Worm (Caenorhabditis elegans) whole organism, early embryonic: ENCODE measurements around the gene C30G12.2.

Experiments
- B0310.2 ChIP-seq: sonication (generic microtip); optimal IDR thresholded peaks from 2 replicates; lab custom pipeline; 2016; ENCODE audit warnings: mild to moderate bottlenecking, missing genetic modification characterization, missing compliant biosample characterization
- F13C5.2 ChIP-seq: sonication (generic microtip); optimal IDR thresholded peaks from 2 replicates; lab custom pipeline; 2017; ENCODE audit warnings: mild to moderate bottlenecking, missing genetic modification characterization, inconsistent platforms, missing compliant biosample characterization
- aly-1 ChIP-seq: sonication (generic microtip); optimal IDR thresholded peaks from 2 replicates; lab custom pipeline; 2016; ENCODE audit warnings: missing genetic modification characterization, missing compliant biosample characterization
- ama-1 ChIP-seq: fragments of 150-350 bp; optimal IDR thresholded peaks from 2 replicates; lab custom pipeline; 2014
- ceh-13 ChIP-seq: fragments of 200-800 bp; sonication (Bioruptor generic); optimal IDR thresholded peaks from 2 replicates; lab custom pipeline; 2018; ENCODE audit warnings: mild to moderate bottlenecking, missing genetic modification characterization, missing compliant biosample characterization
- ceh-36 ChIP-seq: sonication (generic microtip); optimal IDR thresholded peaks from 2 replicates; lab custom pipeline; 2016; ENCODE audit warnings: missing genetic modification characterization, inconsistent platforms, missing compliant biosample characterization
- ets-7 ChIP-seq: sonication (generic microtip); optimal IDR thresholded peaks from 2 replicates; lab custom pipeline; 2016; ENCODE audit warnings: missing genotype, missing genetic modification characterization, missing compliant biosample characterization
- flt-1 ChIP-seq: fragments of 200-800 bp; sonication (Bioruptor generic); IDR thresholded peaks from 2 replicates; pipeline ENCODE4 v1.3.6; 2022; ENCODE audit warnings: missing genetic modification characterization, missing compliant biosample characterization
- hmbx-1 ChIP-seq: sonication (generic microtip); optimal IDR thresholded peaks from 2 replicates; lab custom pipeline; 2016; ENCODE audit warnings: mild to moderate bottlenecking, missing genetic modification characterization, missing compliant biosample characterization
- hmg-4 ChIP-seq: fragments of 200-800 bp; sonication (Bioruptor generic); optimal IDR thresholded peaks from 2 replicates; lab custom pipeline; 2018; ENCODE audit warnings: mild to moderate bottlenecking, missing genetic modification characterization, missing compliant biosample characterization
- hnd-1 ChIP-seq: sonication (generic microtip); optimal IDR thresholded peaks from 2 replicates; lab custom pipeline; 2016; ENCODE audit warnings: missing genetic modification characterization, missing compliant biosample characterization
- pes-1 ChIP-seq: fragments of 200-800 bp; sonication (Bioruptor generic); IDR thresholded peaks from 2 replicates; pipeline ENCODE4 v1.3.6; 2022; ENCODE audit warnings: missing genetic modification reagents, missing genetic modification characterization, missing compliant biosample characterization
- scrt-1 ChIP-seq: fragments of 200-800 bp; sonication (Bioruptor generic); IDR thresholded peaks from 2 replicates; pipeline ENCODE4 v1.3.6; 2022; ENCODE audit warnings: missing genetic modification characterization, missing compliant biosample characterization
- sea-1 ChIP-seq: fragments of 200-800 bp; sonication (Bioruptor generic); conservative IDR thresholded peaks from 2 replicates; pipeline ENCODE4 v1.3.6; 2022; ENCODE audit warnings: missing genetic modification characterization, missing compliant biosample characterization
- tbx-11 ChIP-seq: fragments of 200-800 bp; sonication (Bioruptor generic); IDR thresholded peaks from 2 replicates; pipeline ENCODE4 v1.3.6; 2022; ENCODE audit warnings: missing genetic modification characterization, missing compliant biosample characterization
- tbx-37 ChIP-seq: fragments of 200-800 bp; sonication (Bioruptor generic); conservative IDR thresholded peaks from 2 replicates; pipeline ENCODE4 v1.3.6; 2022; ENCODE audit warnings: missing genetic modification reagents, missing genetic modification characterization, missing compliant biosample characterization
- tra-4 ChIP-seq: sonication (generic microtip); optimal IDR thresholded peaks from 2 replicates; lab custom pipeline; 2017; ENCODE audit warnings: missing genetic modification characterization, missing compliant biosample characterization

The C30G12.2 gene

DNA sequence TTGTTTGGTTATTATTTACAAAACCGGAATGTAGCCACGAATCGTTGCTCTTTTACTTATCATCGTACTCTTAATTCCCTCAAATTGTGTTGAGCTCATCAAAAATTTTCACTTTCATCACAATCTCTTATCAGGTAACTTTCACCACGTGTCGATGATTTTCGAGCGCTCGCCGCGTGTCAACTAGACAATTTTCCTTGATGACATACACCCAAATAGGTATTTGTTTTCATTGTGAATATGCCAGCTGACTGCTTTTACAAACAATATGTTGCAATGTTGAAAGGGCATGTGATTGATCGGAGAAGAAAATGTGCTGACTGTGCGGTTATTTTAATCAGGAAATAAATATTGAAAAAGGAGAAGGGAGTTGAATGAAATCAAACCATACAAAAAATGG is 25.6 kb upstream of the C30G12.2 start:
- TF ChIP-seq hmg-4 (GFP tag; lab: Kevin White, UChicago) (no peak), flt-1 (no peak), hmbx-1 (tag; lab: Kevin White, UChicago) (no peak), ets-7 (tag; lab: Kevin White, UChicago) (no peak), tbx-37 (no peak), ceh-36 (no peak), pes-1 (GFP tag; lab: Robert Waterston, UW) (no peak)

DNA sequence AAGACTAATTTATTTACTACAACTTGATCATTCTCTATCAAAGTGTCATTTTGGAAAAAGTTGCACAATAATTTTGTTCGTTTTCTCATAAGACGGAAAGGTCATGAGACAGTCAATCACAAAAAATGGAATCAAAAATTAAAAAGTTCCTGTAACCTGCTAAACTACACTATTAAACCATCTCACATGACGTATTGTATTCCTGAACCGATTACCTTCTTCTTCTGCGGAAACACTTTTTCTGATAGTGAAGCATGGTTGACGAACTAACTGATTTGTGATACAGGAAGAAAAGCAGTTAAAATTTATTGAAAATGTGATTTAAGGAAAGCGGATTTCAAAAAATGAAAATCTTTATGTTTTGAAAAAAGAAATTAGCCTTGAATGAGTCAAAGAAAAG is 20.4 kb upstream of the C30G12.2 start:
- TF ChIP-seq sea-1 (GFP tag; lab: Robert Waterston, UW) = no peak
- TF ChIP-seq ets-7 (tag; lab: Kevin White, UChicago) = no peak
- no peak for TF ChIP-seq hmg-4 (GFP tag; lab: Kevin White, UChicago)
- no peak for TF ChIP-seq ceh-13 (GFP tag; lab: Kevin White, UChicago)
- TF ChIP-seq ceh-36 = no peak
- TF ChIP-seq pes-1 (GFP tag; lab: Robert Waterston, UW) = no peak
- no peak for TF ChIP-seq flt-1
- TF ChIP-seq tbx-37 = no peak
- no peak for TF ChIP-seq hnd-1 (tag; lab: Kevin White, UChicago)
- no peak for TF ChIP-seq F13C5.2 (tag; lab: Kevin White, UChicago)
- no peak for TF ChIP-seq hmbx-1 (tag; lab: Kevin White, UChicago)
- no peak for TF ChIP-seq aly-1 (tag; lab: Kevin White, UChicago)
- no peak for TF ChIP-seq scrt-1
- no peak for TF ChIP-seq tra-4 (tag; lab: Kevin White, UChicago)
- TF ChIP-seq tbx-11 (GFP tag; lab: Robert Waterston, UW) = no peak
- no peak for TF ChIP-seq ama-1 (lab: Kevin White, UChicago)
- TF ChIP-seq B0310.2 (tag; lab: Kevin White, UChicago) = no peak

DNA sequence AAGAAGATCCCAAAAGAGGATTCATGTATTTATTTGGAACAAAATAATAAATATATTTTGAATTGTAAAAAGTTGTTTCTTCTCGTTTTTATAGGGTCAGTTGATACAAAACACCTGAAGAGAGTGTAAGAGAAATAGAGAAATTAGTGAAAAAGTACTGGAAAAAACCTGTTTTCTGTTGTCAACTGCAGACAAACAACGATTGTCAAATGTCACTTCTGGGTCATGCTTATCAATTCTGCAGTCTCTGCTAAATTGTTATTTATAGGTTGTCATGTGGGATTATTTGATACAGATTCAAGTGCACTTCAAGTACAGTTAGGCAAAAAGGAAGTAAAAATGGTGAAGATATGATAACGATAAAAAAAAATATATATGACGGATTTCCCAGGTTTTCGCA is 17.7 kb upstream of the C30G12.2 start:
- TF ChIP-seq B0310.2 (tag; lab: Kevin White, UChicago) = no peak
- no peak for TF ChIP-seq hmbx-1 (tag; lab: Kevin White, UChicago)
- TF ChIP-seq sea-1 (GFP tag; lab: Robert Waterston, UW) = no peak
- no peak for TF ChIP-seq pes-1 (GFP tag; lab: Robert Waterston, UW)
- TF ChIP-seq hmg-4 (GFP tag; lab: Kevin White, UChicago) = no peak
- TF ChIP-seq F13C5.2 (tag; lab: Kevin White, UChicago) = no peak
- TF ChIP-seq hnd-1 (tag; lab: Kevin White, UChicago) = no peak
- no peak for TF ChIP-seq aly-1 (tag; lab: Kevin White, UChicago)
- no peak for TF ChIP-seq tbx-37
- no peak for TF ChIP-seq tbx-11 (GFP tag; lab: Robert Waterston, UW)
- no peak for TF ChIP-seq tra-4 (tag; lab: Kevin White, UChicago)
- no peak for TF ChIP-seq ets-7 (tag; lab: Kevin White, UChicago)

DNA sequence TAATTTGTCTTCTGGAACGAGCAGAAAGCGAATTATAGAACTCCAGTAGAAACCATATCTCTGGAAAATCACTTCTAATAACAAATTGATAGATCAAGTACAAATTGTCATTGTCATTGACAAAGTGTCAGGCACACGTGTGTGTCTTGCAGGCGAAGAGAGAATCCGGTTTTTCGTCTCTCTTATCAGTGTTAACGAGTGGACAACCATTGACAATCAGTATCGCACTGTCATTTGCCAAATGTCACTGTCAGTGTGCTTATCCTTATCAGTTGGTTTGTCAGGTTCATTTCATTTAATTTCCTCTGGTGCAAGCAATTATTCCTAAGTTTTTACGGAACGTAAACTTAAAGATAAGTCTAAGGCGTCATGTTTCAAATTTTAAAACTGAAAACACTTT is 16.7 kb upstream of the C30G12.2 start:
- TF ChIP-seq F13C5.2 (tag; lab: Kevin White, UChicago) (no peak), flt-1 (no peak), pes-1 (GFP tag; lab: Robert Waterston, UW) (no peak), ama-1 (lab: Kevin White, UChicago) (no peak), hmg-4 (GFP tag; lab: Kevin White, UChicago) (no peak), aly-1 (tag; lab: Kevin White, UChicago) (no peak), hmbx-1 (tag; lab: Kevin White, UChicago) (no peak), scrt-1 (no peak)

DNA sequence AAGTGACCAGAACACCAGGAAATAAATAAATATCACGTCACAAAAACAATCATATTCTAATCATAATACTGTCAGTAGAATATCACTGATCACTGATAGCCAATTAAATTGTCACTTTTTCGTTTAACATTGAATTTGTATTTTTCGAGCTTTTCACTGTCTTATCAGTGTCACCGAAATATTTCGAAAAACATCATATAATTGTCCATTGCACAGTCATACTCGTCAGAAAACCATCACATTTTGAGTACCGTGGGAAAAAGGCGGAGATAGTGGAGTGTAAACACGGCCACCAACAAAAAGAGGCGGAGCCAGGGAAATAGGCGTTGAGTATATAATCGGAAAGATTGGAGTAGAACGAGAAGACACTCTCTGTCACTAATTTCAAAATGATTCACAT is 13.0 kb upstream of the C30G12.2 start:
- TF ChIP-seq pes-1 (GFP tag; lab: Robert Waterston, UW) = no peak

DNA sequence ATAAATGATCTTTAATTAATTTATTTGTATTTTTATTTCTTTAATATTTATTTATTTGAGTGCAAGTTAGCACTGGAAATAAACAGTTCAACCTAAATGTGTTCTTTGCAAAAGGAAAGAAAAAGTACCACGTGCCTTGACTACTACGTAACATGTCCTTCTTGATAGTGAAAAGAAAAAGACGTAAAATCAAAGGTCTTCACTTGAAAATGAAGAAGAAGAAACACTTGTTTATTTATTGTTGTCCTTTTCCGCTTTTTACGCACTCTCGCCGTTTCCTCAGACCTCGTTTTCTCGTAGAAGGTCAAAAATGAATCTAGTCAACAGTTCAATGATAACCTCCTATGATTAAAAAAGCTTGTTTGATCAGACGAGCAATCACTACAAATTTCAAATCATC is 12.3 kb upstream of the C30G12.2 start:
- TF ChIP-seq tra-4 (tag; lab: Kevin White, UChicago) (no peak), ceh-13 (GFP tag; lab: Kevin White, UChicago) (no peak), ceh-36 (no peak)

DNA sequence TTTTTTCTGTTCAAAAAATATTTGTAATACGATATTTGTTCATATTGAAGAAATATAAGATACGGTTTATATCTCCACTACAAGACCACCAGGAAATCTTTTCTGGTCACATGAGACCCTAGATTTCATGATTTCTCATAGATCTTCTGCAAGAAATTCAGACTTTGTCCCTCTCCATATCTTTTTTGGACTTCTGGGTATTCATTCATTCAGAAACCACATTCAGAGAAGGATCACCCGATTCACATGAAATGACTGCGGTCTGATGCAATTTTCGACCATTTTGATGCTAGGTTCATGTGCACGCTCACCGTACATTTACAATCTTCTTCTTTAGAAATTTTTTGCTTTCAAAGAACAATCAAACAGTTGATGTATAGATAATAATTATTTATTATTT is 10.4 kb upstream of the C30G12.2 start:
- TF ChIP-seq scrt-1 = no peak
- no peak for TF ChIP-seq ets-7 (tag; lab: Kevin White, UChicago)
- TF ChIP-seq B0310.2 (tag; lab: Kevin White, UChicago) = no peak
- TF ChIP-seq hnd-1 (tag; lab: Kevin White, UChicago) = no peak
- no peak for TF ChIP-seq tbx-37
- TF ChIP-seq ama-1 (lab: Kevin White, UChicago) = no peak
- no peak for TF ChIP-seq flt-1
- no peak for TF ChIP-seq pes-1 (GFP tag; lab: Robert Waterston, UW)
- TF ChIP-seq ceh-13 (GFP tag; lab: Kevin White, UChicago) = no peak
- TF ChIP-seq hmbx-1 (tag; lab: Kevin White, UChicago) = no peak
- TF ChIP-seq F13C5.2 (tag; lab: Kevin White, UChicago) = no peak
- no peak for TF ChIP-seq tbx-11 (GFP tag; lab: Robert Waterston, UW)
- TF ChIP-seq tra-4 (tag; lab: Kevin White, UChicago) = no peak
- TF ChIP-seq ceh-36 = no peak
- TF ChIP-seq hmg-4 (GFP tag; lab: Kevin White, UChicago) = no peak

DNA sequence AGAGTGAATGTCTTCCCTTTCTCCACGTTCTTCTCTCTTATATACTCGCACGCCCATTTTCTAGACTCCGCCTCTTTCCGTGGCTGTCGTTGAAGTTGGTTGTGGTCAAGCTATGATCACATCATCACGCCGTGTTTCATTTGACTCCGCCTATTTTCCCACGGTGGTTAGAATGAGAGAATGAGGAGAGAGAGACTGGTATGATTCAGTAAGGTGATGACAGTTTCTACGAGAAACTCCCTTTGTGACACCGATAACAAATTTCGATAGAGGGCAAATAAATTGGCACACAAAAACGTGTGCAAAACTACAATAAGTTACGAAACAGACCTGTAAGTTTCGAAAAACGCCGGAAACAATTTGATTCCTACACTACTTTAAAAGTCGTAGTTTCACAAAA is 9.6 kb upstream of the C30G12.2 start:
- TF ChIP-seq ceh-13 (GFP tag; lab: Kevin White, UChicago) (no peak), ceh-36 (no peak), tbx-37 (no peak), hmg-4 (GFP tag; lab: Kevin White, UChicago) (no peak), ama-1 (lab: Kevin White, UChicago) (no peak)
